Fruit fly (Drosophila melanogaster): ENCODE data around the gene CG33257.

CG33257 gene

dm6 chr3L:16327776-16328175, 18.3 kb upstream of the CG33257 start, which contains the start of gene CG13038 (continued):
- TF ChIP-seq Nf-YC (tag; optimal IDR thresholded peaks at IDR 0.05) (no peak), MBD-R2 (GFP tag; IDR thresholded peaks at IDR 0.05) (no peak), exex (tag; optimal IDR thresholded peaks at IDR 0.05) (no peak), CG31388 (GFP tag; optimal IDR thresholded peaks at IDR 0.05) (no peak), CG17568 (GFP tag; optimal IDR thresholded peaks at IDR 0.05) (no peak), CG18764 (GFP tag; optimal IDR thresholded peaks at IDR 0.05) (no peak), unc-4 (GFP tag; IDR thresholded peaks at IDR 0.05; ENCODE audit: partially characterized antibody) (no peak), fu2 (GFP tag; optimal IDR thresholded peaks at IDR 0.05) (no peak), NFAT (GFP tag; IDR thresholded peaks at IDR 0.05) (peak; percentile 39; the same call in 1 of the 2 replicates), Atf6 (GFP tag; IDR thresholded peaks at IDR 0.05) (no peak), luna (GFP tag; optimal IDR thresholded peaks at IDR 0.05) (no peak), Xbp1 (GFP tag; optimal IDR thresholded peaks at IDR 0.05) (no peak), en (GFP tag; optimal IDR thresholded peaks at IDR 0.05) (no peak), chinmo (GFP tag; IDR thresholded peaks at IDR 0.05; ENCODE audit: partially characterized antibody) (no peak; the same call in 2 of the 4 replicates), CG10654 (GFP tag; optimal IDR thresholded peaks at IDR 0.05) (no peak), al (GFP tag; IDR thresholded peaks at IDR 0.05) (no peak), sc (optimal IDR thresholded peaks at IDR 0.05) (no peak), sc (GFP tag; optimal IDR thresholded peaks at IDR 0.05) (no peak), CG6175 (GFP tag; IDR thresholded peaks at IDR 0.05) (0 out of 3 replicates have a peak, but pooled peaks have one; percentile 23), gcm (GFP tag; optimal IDR thresholded peaks at IDR 0.05) (no peak), Ets65A (GFP tag) (peak; percentile 75), CG32532 (GFP tag; IDR thresholded peaks at IDR 0.05) (peak; percentile 48), org-1 (GFP tag; optimal IDR thresholded peaks at IDR 0.05) (no peak), ERR (GFP tag; optimal IDR thresholded peaks at IDR 0.05) (no peak), kni (GFP tag; optimal IDR thresholded peaks at IDR 0.05) (no peak), stwl (tag; optimal IDR thresholded peaks at IDR 0.05) (no peak), Med (GFP tag) (peak; percentile 34), sqz (GFP tag; optimal IDR thresholded peaks at IDR 0.05) (peak; percentile 6), CG33213 (GFP tag; optimal IDR thresholded peaks at IDR 0.05) (no peak), Dbx (GFP tag; IDR thresholded peaks at IDR 0.05) (no peak), eve (GFP tag; optimal IDR thresholded peaks at IDR 0.05) (no peak), Ets97D (GFP tag; optimal IDR thresholded peaks at IDR 0.05) (no peak), CG12155 (GFP tag; optimal IDR thresholded peaks at IDR 0.05) (no peak), CG34376 (GFP tag; optimal IDR thresholded peaks at IDR 0.05) (no peak), onecut (GFP tag; IDR thresholded peaks at IDR 0.05) (no peak), YL-1 (GFP tag; optimal IDR thresholded peaks at IDR 0.05) (no peak), odd (GFP tag; optimal IDR thresholded peaks at IDR 0.05) (no peak), slou (GFP tag; optimal IDR thresholded peaks at IDR 0.05) (no peak), PHDP (tag; optimal IDR thresholded peaks at IDR 0.05) (no peak), Fer2 (tag; optimal IDR thresholded peaks at IDR 0.05) (no peak), jumu (GFP tag; optimal IDR thresholded peaks at IDR 0.05) (no peak), fd102C (GFP tag; optimal IDR thresholded peaks at IDR 0.05) (no peak), pb (GFP tag; optimal IDR thresholded peaks at IDR 0.05) (no peak), Dek (tag; optimal IDR thresholded peaks at IDR 0.05) (no peak), sd (tag; optimal IDR thresholded peaks at IDR 0.05) (peak; percentile 26), GATAe (GFP tag; conservative IDR thresholded peaks at IDR 0.05) (no peak), CG15696 (tag; optimal IDR thresholded peaks at IDR 0.05) (no peak), Fer3 (tag; optimal IDR thresholded peaks at IDR 0.05) (no peak), Doc2 (GFP tag; IDR thresholded peaks at IDR 0.05) (no peak), NK7.1 (GFP tag; optimal IDR thresholded peaks at IDR 0.05) (no peak), disco-r (GFP tag; optimal IDR thresholded peaks at IDR 0.05) (no peak), ttk (GFP tag; IDR thresholded peaks at IDR 0.05) (no peak), jigr1 (GFP tag; IDR thresholded peaks at IDR 0.05) (no peak)
